Worm (Caenorhabditis elegans) whole organism, early embryonic: ENCODE results near the gene ulp-4.

Source experiments
- B0310.2 ChIP-seq: sonication (generic microtip); optimal IDR thresholded peaks from 2 replicates; lab custom pipeline; 2016; ENCODE audit warnings: mild to moderate bottlenecking, missing genetic modification characterization, missing compliant biosample characterization
- F13C5.2 ChIP-seq: sonication (generic microtip); optimal IDR thresholded peaks from 2 replicates; lab custom pipeline; 2017; ENCODE audit warnings: mild to moderate bottlenecking, missing genetic modification characterization, inconsistent platforms, missing compliant biosample characterization
- aly-1 ChIP-seq: sonication (generic microtip); optimal IDR thresholded peaks from 2 replicates; lab custom pipeline; 2016; ENCODE audit warnings: missing genetic modification characterization, missing compliant biosample characterization
- ama-1 ChIP-seq: fragments of 150-350 bp; optimal IDR thresholded peaks from 2 replicates; lab custom pipeline; 2014
- ceh-13 ChIP-seq: fragments of 200-800 bp; sonication (Bioruptor generic); optimal IDR thresholded peaks from 2 replicates; lab custom pipeline; 2018; ENCODE audit warnings: mild to moderate bottlenecking, missing genetic modification characterization, missing compliant biosample characterization
- ceh-36 ChIP-seq: sonication (generic microtip); optimal IDR thresholded peaks from 2 replicates; lab custom pipeline; 2016; ENCODE audit warnings: missing genetic modification characterization, inconsistent platforms, missing compliant biosample characterization
- ets-7 ChIP-seq: sonication (generic microtip); optimal IDR thresholded peaks from 2 replicates; lab custom pipeline; 2016; ENCODE audit warnings: missing genotype, missing genetic modification characterization, missing compliant biosample characterization
- flt-1 ChIP-seq: fragments of 200-800 bp; sonication (Bioruptor generic); IDR thresholded peaks from 2 replicates; pipeline ENCODE4 v1.3.6; 2022; ENCODE audit warnings: missing genetic modification characterization, missing compliant biosample characterization
- hmbx-1 ChIP-seq: sonication (generic microtip); optimal IDR thresholded peaks from 2 replicates; lab custom pipeline; 2016; ENCODE audit warnings: mild to moderate bottlenecking, missing genetic modification characterization, missing compliant biosample characterization
- hmg-4 ChIP-seq: fragments of 200-800 bp; sonication (Bioruptor generic); optimal IDR thresholded peaks from 2 replicates; lab custom pipeline; 2018; ENCODE audit warnings: mild to moderate bottlenecking, missing genetic modification characterization, missing compliant biosample characterization
- hnd-1 ChIP-seq: sonication (generic microtip); optimal IDR thresholded peaks from 2 replicates; lab custom pipeline; 2016; ENCODE audit warnings: missing genetic modification characterization, missing compliant biosample characterization
- pes-1 ChIP-seq: fragments of 200-800 bp; sonication (Bioruptor generic); IDR thresholded peaks from 2 replicates; pipeline ENCODE4 v1.3.6; 2022; ENCODE audit warnings: missing genetic modification reagents, missing genetic modification characterization, missing compliant biosample characterization
- scrt-1 ChIP-seq: fragments of 200-800 bp; sonication (Bioruptor generic); IDR thresholded peaks from 2 replicates; pipeline ENCODE4 v1.3.6; 2022; ENCODE audit warnings: missing genetic modification characterization, missing compliant biosample characterization
- sea-1 ChIP-seq: fragments of 200-800 bp; sonication (Bioruptor generic); conservative IDR thresholded peaks from 2 replicates; pipeline ENCODE4 v1.3.6; 2022; ENCODE audit warnings: missing genetic modification characterization, missing compliant biosample characterization
- tbx-11 ChIP-seq: fragments of 200-800 bp; sonication (Bioruptor generic); IDR thresholded peaks from 2 replicates; pipeline ENCODE4 v1.3.6; 2022; ENCODE audit warnings: missing genetic modification characterization, missing compliant biosample characterization
- tbx-37 ChIP-seq: fragments of 200-800 bp; sonication (Bioruptor generic); conservative IDR thresholded peaks from 2 replicates; pipeline ENCODE4 v1.3.6; 2022; ENCODE audit warnings: missing genetic modification reagents, missing genetic modification characterization, missing compliant biosample characterization
- tra-4 ChIP-seq: sonication (generic microtip); optimal IDR thresholded peaks from 2 replicates; lab custom pipeline; 2017; ENCODE audit warnings: missing genetic modification characterization, missing compliant biosample characterization

Gene ulp-4

DNA sequence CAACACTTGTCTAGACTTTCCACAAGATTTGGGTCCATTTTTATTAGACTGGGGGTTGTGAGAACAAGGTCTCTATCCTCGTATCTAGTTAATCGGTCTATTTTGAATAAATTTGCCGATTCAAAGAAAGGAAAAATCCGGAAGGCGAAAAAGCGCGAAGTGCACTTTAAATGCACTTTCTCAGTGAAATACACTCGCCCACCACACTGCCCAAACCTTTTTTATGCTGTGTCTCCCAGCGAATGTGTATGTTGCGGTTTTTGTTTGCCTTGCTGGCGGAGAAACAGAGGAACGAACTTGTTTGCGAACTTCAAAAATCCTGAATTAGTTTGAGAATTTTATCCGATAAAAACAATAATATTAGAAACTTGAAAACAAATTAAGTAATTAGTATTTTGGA is 1.0 kb downstream of the ulp-4 start:
- TF ChIP-seq pes-1 (GFP tag; lab: Robert Waterston, UW) (no peak), ama-1 (lab: Kevin White, UChicago) (no peak), sea-1 (GFP tag; lab: Robert Waterston, UW) (no peak), F13C5.2 (tag; lab: Kevin White, UChicago) (no peak), tbx-11 (GFP tag; lab: Robert Waterston, UW) (no peak), hnd-1 (tag; lab: Kevin White, UChicago) (no peak), flt-1 (GFP tag; lab: Robert Waterston, UW) (no peak), ceh-13 (GFP tag; lab: Kevin White, UChicago) (no peak), tbx-37 (GFP tag; lab: Robert Waterston, UW) (no peak), ceh-36 (tag; lab: Kevin White, UChicago) (no peak), ets-7 (tag; lab: Kevin White, UChicago) (no peak), scrt-1 (GFP tag; lab: Robert Waterston, UW) (no peak), tra-4 (tag; lab: Kevin White, UChicago) (no peak), B0310.2 (tag; lab: Kevin White, UChicago) (no peak), hmbx-1 (tag; lab: Kevin White, UChicago) (no peak), hmg-4 (no peak), aly-1 (tag; lab: Kevin White, UChicago) (no peak)

- no peak for TF ChIP-seq scrt-1 (GFP tag; lab: Robert Waterston, UW)
- no peak for TF ChIP-seq ama-1 (lab: Kevin White, UChicago)
- TF ChIP-seq sea-1 (GFP tag; lab: Robert Waterston, UW), result no peak
- no peak for TF ChIP-seq tbx-11 (GFP tag; lab: Robert Waterston, UW)
- TF ChIP-seq hnd-1 (tag; lab: Kevin White, UChicago), result no peak
- TF ChIP-seq pes-1 (GFP tag; lab: Robert Waterston, UW), result peak; percentile 3; the same call in 1 of the 2 replicates
- TF ChIP-seq hmg-4, result no peak
Observed at ce11 chrII:8131413-8131966, 1.7 kb downstream of the ulp-4 start.

DNA sequence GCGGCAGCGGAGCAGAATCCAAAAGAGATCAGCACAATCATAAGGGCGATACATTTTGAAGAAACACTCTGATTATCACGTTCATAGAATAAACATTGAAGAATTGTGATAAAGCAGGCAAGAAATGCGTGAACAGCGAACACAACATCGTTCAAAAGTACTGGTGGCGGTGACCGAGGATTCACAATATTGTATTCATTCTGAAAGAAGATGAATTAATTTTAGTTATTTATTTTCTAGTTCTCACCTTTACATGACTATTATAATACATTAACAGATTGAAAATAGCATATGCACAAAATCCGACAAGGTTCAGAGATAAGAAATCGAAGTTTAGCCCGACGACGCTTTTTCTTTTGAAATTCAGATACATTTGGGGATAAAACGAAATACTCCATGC is 6.2 kb downstream of the ulp-4 start:
- TF ChIP-seq tbx-11 (GFP tag; lab: Robert Waterston, UW) (no peak), sea-1 (GFP tag; lab: Robert Waterston, UW) (no peak), pes-1 (GFP tag; lab: Robert Waterston, UW) (no peak), tbx-37 (GFP tag; lab: Robert Waterston, UW) (no peak), tra-4 (tag; lab: Kevin White, UChicago) (no peak), hmg-4 (no peak), ama-1 (lab: Kevin White, UChicago) (no peak), hnd-1 (tag; lab: Kevin White, UChicago) (no peak), ceh-13 (GFP tag; lab: Kevin White, UChicago) (no peak), scrt-1 (GFP tag; lab: Robert Waterston, UW) (no peak), ceh-36 (tag; lab: Kevin White, UChicago) (no peak), ets-7 (tag; lab: Kevin White, UChicago) (no peak), flt-1 (GFP tag; lab: Robert Waterston, UW) (no peak)

- TF ChIP-seq ceh-13 (GFP tag; lab: Kevin White, UChicago) (no peak), aly-1 (tag; lab: Kevin White, UChicago) (no peak), sea-1 (GFP tag; lab: Robert Waterston, UW) (no peak), F13C5.2 (tag; lab: Kevin White, UChicago) (no peak), tbx-37 (GFP tag; lab: Robert Waterston, UW) (no peak), hmbx-1 (tag; lab: Kevin White, UChicago) (no peak), ama-1 (lab: Kevin White, UChicago) (no peak), scrt-1 (GFP tag; lab: Robert Waterston, UW) (no peak)
Observed at ce11 chrII:8136818-8137217, 7.1 kb downstream of the ulp-4 start, which contains the start of gene ctns-1. Gene ctns-1 (minus strand): TSS chrII:8136918.

ce11 chrII:8137379-8137778 is 7.6 kb downstream of the ulp-4 start:
- TF ChIP-seq ets-7 (tag; lab: Kevin White, UChicago) (no peak), ama-1 (lab: Kevin White, UChicago) (no peak), tra-4 (tag; lab: Kevin White, UChicago) (no peak), ceh-13 (GFP tag; lab: Kevin White, UChicago) (peak; percentile 20), pes-1 (GFP tag; lab: Robert Waterston, UW) (no peak), sea-1 (GFP tag; lab: Robert Waterston, UW) (no peak), hmg-4 (no peak)

DNA sequence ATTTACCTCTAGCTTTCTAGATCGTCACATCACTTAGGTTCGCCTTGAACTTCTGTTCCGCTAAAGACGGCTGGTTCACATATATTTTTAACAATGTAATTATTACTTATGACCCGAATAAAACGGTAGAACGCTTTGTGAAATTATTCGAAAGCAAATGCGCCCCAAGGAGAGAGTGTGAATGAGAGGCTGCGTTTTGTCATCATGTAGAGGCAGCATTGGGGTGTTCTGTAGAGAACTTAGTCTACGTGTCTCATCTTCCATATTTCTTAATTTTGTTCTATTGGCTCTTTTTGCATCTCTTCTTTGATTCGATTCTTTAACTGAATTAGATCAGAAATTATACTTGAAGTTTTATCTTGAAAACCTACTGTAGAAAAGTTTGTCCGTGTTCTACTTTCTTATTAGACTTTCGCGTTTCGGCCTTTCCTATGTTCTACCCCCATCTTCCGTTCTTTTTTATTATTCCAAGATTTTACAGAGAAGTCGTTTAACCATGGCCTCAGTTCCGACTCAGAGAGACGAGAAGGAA is 8.3 kb downstream of the ulp-4 start, which contains the start of gene cdc-48.2:
cdc-48.2 (plus strand) TSS at position 482 of the 532 bp plus-strand sequence.
- TF ChIP-seq hmg-4 (no peak), tbx-11 (GFP tag; lab: Robert Waterston, UW) (no peak), ceh-36 (tag; lab: Kevin White, UChicago) (no peak), hnd-1 (tag; lab: Kevin White, UChicago) (no peak), tbx-37 (GFP tag; lab: Robert Waterston, UW) (no peak), sea-1 (GFP tag; lab: Robert Waterston, UW) (no peak), pes-1 (GFP tag; lab: Robert Waterston, UW) (no peak), aly-1 (tag; lab: Kevin White, UChicago) (no peak), ceh-13 (GFP tag; lab: Kevin White, UChicago) (no peak), B0310.2 (tag; lab: Kevin White, UChicago) (no peak), scrt-1 (GFP tag; lab: Robert Waterston, UW) (no peak), hmbx-1 (tag; lab: Kevin White, UChicago) (no peak), ama-1 (lab: Kevin White, UChicago) (no peak), ets-7 (tag; lab: Kevin White, UChicago) (no peak), flt-1 (GFP tag; lab: Robert Waterston, UW) (no peak)
